Worm (Caenorhabditis elegans): Measurements from ENCODE around the gene fbxb-35.
"Not testable (repeated sequence)": the region's sequence is repeated elsewhere in the genome, so short reads cannot be mapped to it uniquely, and the experiment has no call there.

The fbxb-35 gene

DNA sequence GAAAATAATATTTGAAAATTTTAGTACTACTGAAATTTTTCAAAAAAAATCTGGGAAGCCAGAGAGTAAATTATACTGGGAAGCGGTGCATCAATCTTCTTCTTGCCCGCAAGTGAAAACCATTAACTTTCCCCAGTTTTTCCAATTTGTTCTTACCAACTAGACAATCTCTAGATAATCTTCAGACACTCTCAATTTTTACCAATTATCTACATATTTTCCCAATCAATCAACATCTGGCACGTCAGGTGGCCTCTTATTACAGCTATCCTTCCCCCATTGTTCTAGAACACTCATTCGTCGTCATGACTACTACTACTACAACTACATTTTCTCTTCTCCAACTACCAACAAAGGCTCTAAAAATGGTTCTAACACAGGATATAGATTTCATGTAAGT lies 13.0 kb downstream of the fbxb-35 start, which contains the start of gene fbxb-6:
Gene fbxb-6 (plus strand): TSS at position 301 of the 400 bp plus-strand sequence.
- no peak for TF ChIP-seq unc-62 (GFP tag; optimal IDR thresholded peaks at IDR 0.05)

DNA sequence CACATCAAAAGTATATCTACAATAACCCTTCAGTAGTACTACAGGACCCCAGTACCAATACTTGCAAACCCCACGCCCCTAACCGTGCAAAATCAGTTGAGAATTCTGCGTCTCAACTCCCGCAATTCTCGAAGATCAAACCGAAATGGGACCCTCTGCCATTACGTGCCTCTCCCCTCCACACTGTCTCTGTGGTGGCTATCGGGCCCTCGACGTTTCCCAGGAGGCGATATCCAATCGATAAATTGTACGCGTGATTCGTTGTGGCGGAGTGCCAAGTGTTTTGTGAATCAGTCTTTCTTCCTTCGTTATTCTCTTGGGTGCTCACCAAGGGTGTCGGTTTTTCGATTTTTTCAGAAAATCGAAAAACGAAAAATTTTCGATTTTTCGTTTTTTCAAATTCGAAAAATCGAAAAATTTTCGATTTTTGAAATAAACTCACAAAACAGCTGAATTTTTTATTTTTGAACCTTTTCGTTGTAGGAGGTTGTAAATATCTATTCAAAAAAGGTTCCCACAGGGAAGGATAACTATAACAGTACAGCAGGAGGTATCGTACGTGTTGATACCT lies 16.1 kb downstream of the fbxb-35 start, which contains the start of gene F07E5.12:
Gene F07E5.12 (plus strand): TSS at position 521 of the 571 bp plus-strand sequence.
- TF ChIP-seq unc-62 (GFP tag; optimal IDR thresholded peaks at IDR 0.05), result not testable (repeated sequence)

DNA sequence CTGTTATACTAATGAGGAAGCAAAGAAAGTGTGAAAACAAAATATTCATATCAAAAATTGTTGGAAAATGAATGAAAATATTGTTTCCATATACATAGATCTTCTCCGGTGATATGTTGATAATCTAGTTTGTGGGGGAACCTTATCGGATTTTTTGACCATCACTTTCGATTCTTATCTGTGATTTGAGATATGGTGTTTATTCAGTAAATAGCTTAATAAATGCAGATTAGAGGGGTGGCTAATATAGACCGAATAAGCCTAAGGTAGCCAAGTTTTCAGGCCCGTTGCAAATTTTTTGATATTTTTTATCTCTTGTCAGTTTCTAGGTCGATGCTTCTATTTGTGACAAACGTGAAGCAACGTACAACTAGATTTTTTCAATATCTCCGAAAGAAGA lies 20.0 kb downstream of the fbxb-35 start, which contains the start of gene F07E5.7:
Gene F07E5.7 (minus strand): TSS at position 101 of the 400 bp plus-strand sequence.
- no peak for TF ChIP-seq unc-62 (GFP tag; optimal IDR thresholded peaks at IDR 0.05)

DNA sequence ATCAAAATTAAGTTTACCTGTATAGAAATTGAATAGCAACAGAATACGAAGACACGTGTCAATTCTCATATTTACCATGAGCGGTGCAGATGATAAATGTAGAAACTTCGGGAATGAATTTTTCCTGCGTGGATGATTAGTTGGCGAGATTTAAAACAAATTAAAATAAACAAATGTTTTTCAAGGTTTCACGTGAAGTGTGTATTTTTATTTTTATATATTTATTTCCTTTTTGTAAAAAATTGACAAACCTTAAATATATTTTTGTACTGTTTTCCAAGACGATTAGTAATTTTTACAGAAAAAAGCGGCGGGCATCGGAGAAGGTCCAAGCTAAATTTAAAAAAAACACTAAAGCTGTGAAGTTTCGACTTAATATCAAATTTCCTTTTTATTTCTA lies 24.0 kb downstream of the fbxb-35 start, which contains the start of gene F07E5.8:
Gene F07E5.8 (minus strand): TSS at position 101 of the 400 bp plus-strand sequence.
- TF ChIP-seq unc-62 (GFP tag; optimal IDR thresholded peaks at IDR 0.05), result no peak

DNA sequence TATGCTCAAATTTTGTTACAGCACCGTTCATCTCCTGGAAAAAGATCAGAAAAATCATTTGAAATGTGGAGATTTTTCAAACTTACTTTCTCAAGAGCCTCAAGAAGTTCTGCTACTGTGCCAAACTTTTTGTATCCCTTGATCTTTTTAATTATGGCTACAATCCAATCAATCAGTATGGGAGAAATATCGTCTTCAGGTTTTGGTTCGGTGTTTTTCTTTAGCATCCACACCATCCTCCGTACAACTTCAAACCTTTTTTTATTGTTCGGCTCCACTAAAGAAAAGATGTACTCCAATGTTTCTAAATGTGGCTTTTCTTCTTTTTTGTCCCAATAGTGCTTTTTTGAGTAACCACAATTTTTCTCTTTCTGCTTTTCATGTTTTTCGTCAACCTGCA lies 25.0 kb downstream of the fbxb-35 start:
- TF ChIP-seq unc-62 (GFP tag; optimal IDR thresholded peaks at IDR 0.05), result no peak

DNA sequence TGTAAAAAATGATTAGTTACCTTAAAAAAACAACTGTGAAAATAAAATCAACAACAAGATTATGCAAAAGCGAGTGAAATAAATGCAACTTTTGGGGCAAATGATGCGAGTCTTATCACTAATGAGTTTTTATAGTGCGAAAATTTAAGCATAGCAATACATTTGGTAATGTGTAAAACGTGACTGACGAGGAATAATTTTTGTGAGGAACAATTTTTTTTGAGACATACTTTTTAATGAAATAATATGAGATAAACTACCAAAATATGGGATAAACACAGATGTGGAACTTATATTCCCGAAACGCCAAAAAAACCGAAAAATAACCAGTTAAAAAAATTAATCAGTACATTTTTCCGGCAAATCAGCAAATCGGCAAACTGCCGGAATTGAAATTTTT lies 29.0 kb downstream of the fbxb-35 start, which contains the start of gene F07E5.9:
Gene F07E5.9 (minus strand): TSS at position 101 of the 400 bp plus-strand sequence.
- TF ChIP-seq unc-62 (GFP tag; optimal IDR thresholded peaks at IDR 0.05), result no peak

DNA sequence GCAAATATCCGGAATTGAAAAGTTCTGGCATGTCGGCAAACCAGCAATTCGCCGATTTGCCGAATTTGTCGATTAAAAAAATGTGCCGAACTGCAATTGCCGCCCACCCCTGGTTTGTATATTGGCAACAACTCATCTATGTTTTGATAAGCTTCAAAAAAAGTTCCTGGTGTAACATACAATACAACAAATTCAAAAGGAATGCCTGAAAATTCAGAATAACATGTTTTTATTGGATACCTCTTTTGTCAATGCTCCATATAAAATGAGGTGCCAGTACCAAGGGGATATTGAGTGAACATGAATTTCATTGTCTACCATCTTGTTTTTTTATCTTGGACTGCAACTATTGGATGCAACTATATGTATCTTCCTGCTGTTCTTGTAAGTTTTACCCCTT lies 29.8 kb downstream of the fbxb-35 start, which contains the start of gene T16A1.4:
Gene T16A1.4 (plus strand): TSS at position 301 of the 400 bp plus-strand sequence.
- no peak for TF ChIP-seq unc-62 (GFP tag; optimal IDR thresholded peaks at IDR 0.05)

DNA sequence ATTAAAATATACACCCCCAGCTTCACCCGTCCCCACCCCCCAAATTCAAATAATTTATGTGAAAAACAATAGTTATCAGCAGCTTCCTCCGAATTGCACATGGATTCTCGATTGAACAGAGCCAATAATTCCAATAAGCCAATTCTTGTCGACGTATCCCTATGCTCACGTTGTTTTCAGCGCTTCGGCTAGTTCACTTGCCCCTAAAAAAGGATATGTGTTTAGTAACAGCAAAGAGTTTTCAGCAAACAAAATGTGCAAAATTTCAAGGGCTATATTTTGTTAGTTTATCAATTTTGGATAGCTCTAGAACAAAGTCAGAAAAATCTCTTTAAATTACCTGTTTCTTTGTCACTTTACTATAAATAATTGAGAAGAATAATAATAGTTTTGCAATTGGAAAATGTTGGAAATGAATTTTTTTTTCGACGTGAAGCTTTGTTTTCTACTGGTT lies 32.3 kb downstream of the fbxb-35 start, which contains the start of the genes T16A1.5 and fbxc-49:
Gene T16A1.5 (minus strand): TSS at position 101 of the 454 bp plus-strand sequence.
Gene fbxc-49 (plus strand): TSS at position 404 of the 454 bp plus-strand sequence.
- no peak for TF ChIP-seq unc-62 (GFP tag; optimal IDR thresholded peaks at IDR 0.05)

DNA sequence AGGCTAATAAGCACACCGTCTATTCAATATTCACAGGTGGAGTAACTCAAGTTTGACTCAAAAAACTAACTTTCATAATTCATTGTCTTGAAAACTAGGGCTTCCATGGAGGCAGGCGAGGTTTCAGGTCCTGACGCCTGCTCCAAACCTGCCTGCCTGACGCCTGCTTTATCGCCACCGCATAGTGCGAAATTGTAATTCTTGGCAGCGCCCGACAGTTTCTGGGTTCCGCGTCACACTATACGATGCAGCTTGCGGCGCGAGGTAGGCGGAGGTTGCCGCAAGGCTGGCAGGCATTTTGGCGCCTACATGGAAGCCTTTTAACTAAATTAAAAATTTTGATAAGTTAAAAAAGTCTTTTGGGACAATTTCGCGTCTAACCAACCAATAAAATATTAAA lies 35.7 kb downstream of the fbxb-35 start:
- TF ChIP-seq unc-62 (GFP tag; optimal IDR thresholded peaks at IDR 0.05), result no peak

DNA sequence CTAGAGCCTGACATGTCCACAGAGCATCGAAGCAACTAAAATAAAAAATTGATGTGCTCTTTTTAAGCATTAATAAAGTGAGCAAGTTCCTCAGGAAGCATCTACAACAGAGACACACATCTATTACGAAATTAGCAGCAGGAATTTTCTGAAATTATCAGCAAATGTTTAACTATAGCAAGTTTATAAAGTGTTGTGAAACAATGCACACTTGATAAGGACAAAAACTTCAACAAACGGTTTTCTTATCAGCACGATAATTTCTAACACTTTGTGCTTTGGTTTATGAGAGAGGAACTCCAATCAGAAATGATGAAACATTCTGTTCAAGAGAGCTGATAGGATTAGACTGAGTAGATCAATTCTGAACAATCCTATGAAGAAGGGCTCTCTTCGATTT lies 39.1 kb downstream of the fbxb-35 start, which contains the start of gene trpl-5:
Gene trpl-5 (minus strand): TSS at position 32 of the 400 bp plus-strand sequence.
- TF ChIP-seq unc-62 (GFP tag; optimal IDR thresholded peaks at IDR 0.05), result no peak

DNA sequence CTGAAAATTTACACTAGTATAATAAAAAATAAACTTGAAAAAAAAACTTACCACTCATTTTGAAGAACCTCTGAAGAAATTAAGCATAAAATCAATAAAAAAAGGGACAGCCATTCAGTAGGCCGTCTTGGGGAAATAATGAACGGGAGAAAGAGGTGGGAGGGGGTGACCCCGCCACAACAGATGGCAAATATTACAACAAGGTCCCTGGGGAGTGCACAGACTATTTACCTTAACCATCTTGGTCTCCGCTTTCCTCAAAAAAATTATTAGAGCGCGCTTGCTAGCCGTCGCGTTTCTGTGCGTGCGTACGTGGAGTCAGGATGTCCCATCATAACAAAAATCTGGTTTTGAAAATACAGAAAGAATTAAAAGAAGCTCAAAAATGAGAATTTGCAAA lies 40.5 kb downstream of the fbxb-35 start, which contains the start of gene T16A1.10:
Gene T16A1.10 (minus strand): TSS at position 123 of the 400 bp plus-strand sequence.
- no peak for TF ChIP-seq unc-62 (GFP tag; optimal IDR thresholded peaks at IDR 0.05)

DNA sequence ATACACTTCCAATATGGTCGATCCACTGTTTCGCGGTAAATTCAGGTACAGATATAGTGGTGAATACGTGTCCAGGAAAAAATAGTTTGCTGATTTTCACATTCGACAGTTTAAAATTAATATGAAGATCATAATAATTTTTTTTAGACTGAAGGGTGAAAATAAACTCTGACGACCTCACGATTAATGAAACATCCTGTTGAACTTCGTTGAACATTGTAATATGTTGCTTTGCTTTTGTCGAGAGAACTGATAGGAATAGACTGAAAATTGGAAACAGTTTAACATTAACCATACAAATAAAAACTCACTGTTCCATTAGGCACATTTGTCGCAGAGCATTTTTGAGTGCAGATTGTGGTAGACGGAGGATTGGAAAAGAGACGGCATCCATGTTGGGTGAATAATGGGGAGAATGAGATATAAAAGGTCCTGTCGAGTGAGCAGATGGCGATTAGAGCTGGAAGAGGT lies 42.0 kb downstream of the fbxb-35 start, which contains the start of gene fbxb-37:
Gene fbxb-37 (minus strand): TSS at position 421 of the 471 bp plus-strand sequence.
- no peak for TF ChIP-seq unc-62 (GFP tag; optimal IDR thresholded peaks at IDR 0.05)

DNA sequence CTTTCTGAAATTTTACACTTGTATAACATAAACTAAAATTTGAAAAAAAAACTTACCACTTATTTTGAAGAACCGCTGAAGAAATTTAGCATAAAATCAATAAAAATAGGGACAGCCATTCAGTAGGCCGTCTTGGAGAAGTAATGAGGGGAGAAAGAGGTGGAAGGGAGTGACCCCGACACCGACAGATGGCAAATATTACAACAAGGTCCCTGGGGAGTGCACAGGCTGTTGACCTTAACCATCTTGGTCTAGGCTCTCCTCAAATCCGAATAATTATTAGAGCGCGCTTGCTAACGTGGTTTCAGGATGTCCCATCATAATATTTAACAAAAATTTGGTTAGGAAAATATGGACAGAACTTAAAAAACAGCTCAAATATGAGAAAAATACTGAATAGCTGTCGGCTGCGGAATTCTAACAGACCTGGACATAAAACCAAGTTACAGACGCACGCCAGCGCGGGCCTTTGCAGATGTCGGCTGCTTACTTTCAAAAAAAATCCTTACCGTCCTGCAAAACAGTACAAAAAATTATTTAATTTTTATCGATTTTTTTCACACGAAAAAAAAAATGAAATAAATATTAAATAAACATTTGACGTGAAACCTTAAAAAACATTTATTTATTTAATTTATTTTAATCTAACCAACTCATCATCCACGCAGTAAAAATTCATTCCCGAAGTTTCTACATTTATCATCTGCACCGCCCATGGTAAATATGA lies 43.6 kb downstream of the fbxb-35 start, which contains the start of gene T16A1.2:
Gene T16A1.2 (plus strand): TSS at position 677 of the 727 bp plus-strand sequence.
- TF ChIP-seq unc-62 (GFP tag; optimal IDR thresholded peaks at IDR 0.05), result no peak

DNA sequence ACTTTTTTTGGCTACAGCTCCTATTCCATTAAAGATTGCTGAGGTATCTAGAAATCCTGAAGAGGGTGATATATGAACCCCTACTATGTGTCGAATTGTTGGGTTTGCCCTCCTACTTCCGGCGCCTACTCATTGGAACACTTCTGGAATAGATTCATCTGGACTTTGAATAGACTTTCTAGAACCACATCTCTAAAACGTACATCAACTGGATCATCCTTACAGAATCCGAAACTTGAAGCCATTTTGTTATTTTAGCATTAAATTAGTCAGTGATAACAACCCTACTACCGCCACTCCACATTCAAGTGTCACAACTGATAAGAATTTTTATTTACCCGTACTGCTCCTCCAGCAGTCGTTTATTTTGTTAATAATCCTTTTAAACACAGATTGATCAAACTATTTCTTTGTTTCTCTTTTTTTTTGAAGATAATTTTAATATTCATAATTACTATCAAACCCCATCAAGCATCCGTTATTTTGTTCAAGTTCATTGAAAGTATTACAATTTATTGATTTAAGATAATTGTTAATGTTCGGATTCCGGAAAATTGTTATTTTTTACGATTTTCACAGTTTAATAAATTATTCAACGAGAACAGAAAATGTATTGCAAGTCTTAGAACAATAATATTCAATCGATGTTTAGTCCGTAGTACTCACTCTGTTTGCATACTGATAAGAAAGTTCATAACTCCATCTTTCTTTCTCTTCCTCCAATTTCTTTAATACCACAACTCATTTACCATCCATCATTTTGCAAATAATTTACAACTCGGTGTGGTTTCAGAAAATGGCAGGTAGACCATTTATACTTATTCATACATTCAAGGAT lies 47.9 kb downstream of the fbxb-35 start, which contains the start of gene math-42:
Gene math-42 (plus strand): TSS at position 788 of the 838 bp plus-strand sequence.
- TF ChIP-seq unc-62 (GFP tag; optimal IDR thresholded peaks at IDR 0.05), result no peak

Measured in whole organism, dauer.